Fruit fly (Drosophila melanogaster) whole organism, embryonic: Measurements from ENCODE around the gene GstD10.

Source experiments
- CG11247 ChIP-seq: fragments of 200-800 bp; sonication (Bioruptor generic); IDR thresholded peaks from 2 replicates; pipeline ENCODE4 v1.3.6; 2022; ENCODE audit warnings: missing biosample characterization, missing genetic modification characterization
- CG14965 ChIP-seq: fragments of 200-800 bp; sonication (Bioruptor generic); optimal IDR thresholded peaks from 2 replicates; lab custom pipeline; 2016; ENCODE audit warnings: missing biosample characterization, missing genetic modification characterization, borderline replicate concordance
- CG1647 ChIP-seq: fragments of 200-800 bp; sonication (Bioruptor generic); optimal IDR thresholded peaks from 3 replicates; lab custom pipeline; 2016; ENCODE audit warnings: missing biosample characterization, missing genetic modification characterization
- CG17802 ChIP-seq: fragments of 200-800 bp; sonication (Bioruptor generic); optimal IDR thresholded peaks from 2 replicates; lab custom pipeline; 2018; ENCODE audit warnings: missing biosample characterization, mild to moderate bottlenecking, missing genetic modification characterization, moderate library complexity
- CG2199 ChIP-seq: fragments of 200-800 bp; sonication (Bioruptor generic); IDR thresholded peaks from 3 replicates; pipeline ENCODE4 v1.3.6; 2022; ENCODE audit warnings: missing biosample characterization, missing genetic modification characterization
- CG3726 ChIP-seq: fragments of 200-800 bp; sonication (Bioruptor generic); IDR thresholded peaks from 3 replicates; pipeline ENCODE4, ENCODE4 v1.3.6; 2022; ENCODE audit warnings: missing biosample characterization, missing genetic modification characterization
- CG7357 ChIP-seq: fragments of 200-800 bp; sonication (Bioruptor generic); IDR thresholded peaks from 3 replicates; pipeline ENCODE4 v1.3.6; 2022; ENCODE audit warnings: missing biosample characterization, missing genetic modification characterization
- CG7372 ChIP-seq: fragments of 200-800 bp; sonication (Bioruptor generic); IDR thresholded peaks from 2 replicates; pipeline ENCODE4 v1.3.6; 2022; ENCODE audit warnings: missing biosample characterization, missing genetic modification characterization
- CG8290 ChIP-seq, 3 experiments: fragments of 200-800 bp; sonication (Bioruptor generic); optimal IDR thresholded peaks; 2 replicates each; lab custom pipeline; 2016 to 2019; ENCODE audit warnings: missing biosample characterization in 3 of 3, missing genetic modification characterization in 3 of 3, mild to moderate bottlenecking in 2 of 3, moderate library complexity in 1 of 3
- CG8359 ChIP-seq: fragments of 200-800 bp; sonication (Bioruptor generic); optimal IDR thresholded peaks from 2 replicates; lab custom pipeline; 2017; ENCODE audit warnings: missing biosample characterization, mild to moderate bottlenecking, missing genetic modification characterization, borderline replicate concordance
- CG9932 ChIP-seq: fragments of 200-800 bp; sonication (Bioruptor generic); IDR thresholded peaks from 2 replicates; pipeline ENCODE4 v1.3.6; 2022; ENCODE audit warnings: missing biosample characterization, missing genetic modification characterization
- CTCF ChIP-seq: fragments of 200-800 bp; sonication (Bioruptor generic); optimal IDR thresholded peaks from 2 replicates; lab custom pipeline; 2017; ENCODE audit warnings: missing biosample characterization, mild to moderate bottlenecking, missing genetic modification characterization, moderate library complexity
- Dp ChIP-seq: fragments of 200-800 bp; sonication (Bioruptor generic); optimal IDR thresholded peaks from 2 replicates; lab custom pipeline; 2018; ENCODE audit warnings: missing biosample characterization, mild to moderate bottlenecking, missing genetic modification characterization, moderate library complexity
- Dref ChIP-seq: fragments of 200-800 bp; sonication (Bioruptor generic); IDR thresholded peaks from 2 replicates; pipeline ENCODE4 v1.3.6; 2022; ENCODE audit warnings: missing biosample characterization, missing genetic modification characterization
- Ets65A ChIP-seq: fragments of 200-800 bp; sonication (Bioruptor generic); peaks from one replicate; lab custom pipeline; 2016; ENCODE audit warnings: missing biosample characterization, missing genetic modification characterization
- Hr3 ChIP-seq: fragments of 200-800 bp; sonication (Bioruptor generic); optimal IDR thresholded peaks from 3 replicates; lab custom pipeline; 2016; ENCODE audit warnings: missing biosample characterization, missing genetic modification characterization
- Neu2 ChIP-seq: fragments of 200-800 bp; sonication (Bioruptor generic); optimal IDR thresholded peaks from 3 replicates; lab custom pipeline; 2016; ENCODE audit warnings: missing biosample characterization, missing genetic modification characterization, borderline replicate concordance
- Side ChIP-seq: fragments of 200-800 bp; sonication (Bioruptor generic); optimal IDR thresholded peaks from 2 replicates; lab custom pipeline; 2016; ENCODE audit warnings: missing biosample characterization, missing genetic modification characterization
- Sin3A ChIP-seq: fragments of >200 bp; optimal IDR thresholded peaks from 2 replicates; lab custom pipeline; 2018
- Xrp1 ChIP-seq: fragments of 200-800 bp; sonication (Bioruptor generic); IDR thresholded peaks from 2 replicates; pipeline ENCODE4 v1.3.6; 2022; ENCODE audit warnings: missing biosample characterization, missing genetic modification characterization
- ac ChIP-seq: fragments of 200-800 bp; sonication (Bioruptor generic); optimal IDR thresholded peaks from 3 replicates; lab custom pipeline; 2017; ENCODE audit warnings: missing biosample characterization, mild to moderate bottlenecking, missing genetic modification characterization
- amos ChIP-seq: fragments of 200-800 bp; sonication (Bioruptor generic); IDR thresholded peaks from 2 replicates; pipeline ENCODE4 v1.3.6; 2022; ENCODE audit warnings: missing biosample characterization, missing genetic modification characterization; ENCODE audit not compliant: partially characterized antibody
- ase ChIP-seq: fragments of 200-800 bp; sonication (Bioruptor generic); IDR thresholded peaks from 3 replicates; pipeline ENCODE4 v1.3.6; 2022; ENCODE audit warnings: missing biosample characterization, missing genetic modification characterization
- croc ChIP-seq: fragments of 200-800 bp; sonication (Bioruptor generic); conservative IDR thresholded peaks from 3 replicates; pipeline ENCODE4 v1.3.6; 2022; ENCODE audit warnings: missing biosample characterization, missing genetic modification characterization
- danr ChIP-seq: fragments of 200-800 bp; sonication (Bioruptor generic); IDR thresholded peaks from 2 replicates; pipeline ENCODE4 v1.3.6; 2022; ENCODE audit warnings: missing biosample characterization, missing genetic modification characterization
- fu2 ChIP-seq: fragments of 200-800 bp; sonication (Bioruptor generic); optimal IDR thresholded peaks from 2 replicates; lab custom pipeline; 2016; ENCODE audit warnings: missing biosample characterization, missing genetic modification characterization
- gfzf ChIP-seq: fragments of 200-800 bp; sonication (Bioruptor generic); optimal IDR thresholded peaks from 2 replicates; lab custom pipeline; 2016; ENCODE audit warnings: missing biosample characterization, mild to moderate bottlenecking, missing genetic modification characterization, moderate library complexity
- maf-S ChIP-seq: fragments of 200-800 bp; sonication (Bioruptor generic); optimal IDR thresholded peaks from 2 replicates; lab custom pipeline; 2016; ENCODE audit warnings: missing biosample characterization, missing genetic modification characterization
- pb ChIP-seq: fragments of 200-800 bp; sonication (Bioruptor generic); optimal IDR thresholded peaks from 3 replicates; lab custom pipeline; 2016; ENCODE audit warnings: missing biosample characterization, missing genetic modification characterization
- peb ChIP-seq: fragments of 200-800 bp; sonication (Bioruptor generic); IDR thresholded peaks from 2 replicates; pipeline ENCODE4 v1.3.6; 2022; ENCODE audit warnings: missing biosample characterization, missing genetic modification characterization
- sisA ChIP-seq: fragments of 200-800 bp; sonication (Bioruptor generic); IDR thresholded peaks from 2 replicates; pipeline ENCODE4 v1.3.6; 2022; ENCODE audit warnings: missing biosample characterization, missing genetic modification characterization
- slp2 ChIP-seq: fragments of 200-800 bp; sonication (Bioruptor generic); optimal IDR thresholded peaks from 2 replicates; lab custom pipeline; 2016; ENCODE audit warnings: missing biosample characterization, missing genetic modification characterization
- stwl ChIP-seq: fragments of 200-800 bp; sonication (Bioruptor generic); optimal IDR thresholded peaks from 3 replicates; lab custom pipeline; 2018; ENCODE audit warnings: missing biosample characterization, mild to moderate bottlenecking, missing genetic modification characterization, moderate library complexity
- tup ChIP-seq: fragments of 200-800 bp; sonication (Bioruptor generic); optimal IDR thresholded peaks from 2 replicates; lab custom pipeline; 2016; ENCODE audit warnings: missing biosample characterization, mild to moderate bottlenecking, missing genetic modification characterization, moderate library complexity
- usp ChIP-seq: fragments of >200 bp; optimal IDR thresholded peaks from 2 replicates; lab custom pipeline; 2017; ENCODE audit warnings: missing biosample characterization, missing genetic modification characterization
- wdn ChIP-seq: fragments of 200-800 bp; sonication (Bioruptor generic); IDR thresholded peaks from 2 replicates; pipeline ENCODE4 v1.3.6; 2022; ENCODE audit warnings: missing biosample characterization, missing genetic modification characterization
- zfh2 ChIP-seq: fragments of 200-800 bp; sonication (Bioruptor generic); optimal IDR thresholded peaks from 2 replicates; lab custom pipeline; 2016; ENCODE audit warnings: missing biosample characterization, missing genetic modification characterization

The GstD10 gene

DNA sequence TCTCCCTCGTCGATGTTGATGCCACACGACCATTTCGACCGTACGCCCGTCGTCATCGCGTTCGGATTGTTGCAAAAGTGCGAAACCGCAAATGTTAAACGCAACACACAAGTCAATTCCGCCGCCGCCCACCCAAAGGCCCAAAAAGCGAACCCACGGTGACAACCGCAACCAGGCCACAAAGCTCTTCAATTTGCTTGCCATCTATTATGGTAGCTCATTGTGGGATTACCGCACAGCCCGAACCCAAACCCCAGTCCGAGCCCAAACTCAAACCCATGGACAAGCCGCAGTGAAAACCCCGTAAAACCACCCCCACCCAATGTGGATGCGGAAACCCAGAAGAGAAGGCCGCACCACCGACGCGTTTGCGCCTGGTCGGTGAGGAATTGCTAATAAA lies 35.7 kb downstream of the GstD10 start (continued):
- no peak for TF ChIP-seq CG2199 (GFP tag; lab: Robert Waterston, UW)
- TF ChIP-seq zfh2 (GFP tag; lab: Kevin White, UChicago): no peak
- TF ChIP-seq amos (GFP tag; lab: Robert Waterston, UW): no peak
- peak; percentile 47 for TF ChIP-seq Ets65A (GFP tag; lab: Kevin White, UChicago)
- no peak for TF ChIP-seq pb (GFP tag; lab: Kevin White, UChicago)
- TF ChIP-seq croc (GFP tag; lab: Robert Waterston, UW): no peak
- no peak for TF ChIP-seq usp
- no peak for TF ChIP-seq Xrp1 (GFP tag; lab: Robert Waterston, UW)
- no peak for TF ChIP-seq CG17802 (tag; lab: Kevin White, UChicago)
- TF ChIP-seq ac (GFP tag; lab: Kevin White, UChicago): no peak
- no peak for TF ChIP-seq Dref (GFP tag; lab: Robert Waterston, UW)
- TF ChIP-seq CG7372 (GFP tag; lab: Robert Waterston, UW): no peak

DNA sequence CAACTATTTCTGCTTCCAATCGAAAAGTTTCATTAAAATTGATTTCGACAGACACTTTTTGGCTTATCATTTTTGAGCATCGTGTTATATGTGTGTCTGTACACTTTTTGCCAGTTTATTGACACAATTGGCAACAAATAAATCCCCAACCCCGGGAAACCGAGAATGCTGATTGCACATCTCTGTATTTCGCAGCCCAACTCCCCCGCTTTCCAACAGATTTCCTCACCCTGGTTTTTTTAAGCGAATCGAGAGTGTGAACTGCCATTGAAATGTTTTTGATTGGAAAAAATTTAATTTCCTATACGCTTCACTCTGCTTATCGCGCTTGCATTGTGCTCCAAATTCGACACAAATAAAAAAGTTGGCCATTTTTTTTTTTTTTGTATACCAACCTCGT lies 38.7 kb downstream of the GstD10 start:
- TF ChIP-seq ase (GFP tag; lab: Robert Waterston, UW) (no peak), CTCF (no peak), CG11247 (GFP tag; lab: Robert Waterston, UW) (no peak), danr (GFP tag; lab: Robert Waterston, UW) (no peak), peb (GFP tag; lab: Robert Waterston, UW) (no peak), CG8290 (GFP tag; optimal IDR thresholded peaks at IDR 0.05; lab: Kevin White, UChicago) (no peak), CG8290 (tag; optimal IDR thresholded peaks at IDR 0.05; lab: Kevin White, UChicago) (no peak), CG3726 (GFP tag; lab: Robert Waterston, UW) (no peak), slp2 (GFP tag; lab: Kevin White, UChicago) (no peak), Sin3A (no peak)

DNA sequence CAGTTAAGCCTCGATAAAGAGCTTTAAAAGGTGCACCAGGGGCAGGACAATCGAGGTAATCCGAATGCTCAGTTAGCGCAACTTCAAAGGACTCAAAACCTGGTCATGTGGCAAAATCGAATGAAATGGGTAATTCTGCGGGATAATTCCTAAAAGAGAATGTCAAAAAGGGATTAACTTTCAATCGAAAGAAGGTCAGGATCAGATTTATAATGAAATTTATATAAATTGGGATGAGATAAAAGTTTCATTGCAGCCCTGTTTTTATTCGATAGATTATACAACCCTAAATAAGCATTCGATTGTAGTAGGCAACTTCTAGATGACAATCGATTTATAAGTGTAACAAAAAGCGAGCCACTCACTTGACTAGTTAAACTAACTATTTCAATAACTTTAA lies 42.3 kb downstream of the GstD10 start, which contains the start of gene CG10013:
CG10013 (plus strand) TSS at position 301 of the 400 bp plus-strand sequence.
- no peak for TF ChIP-seq CG7357 (GFP tag; lab: Robert Waterston, UW)
- peak; percentile 23 for TF ChIP-seq stwl (tag; lab: Kevin White, UChicago)
- no peak for TF ChIP-seq Neu2 (GFP tag; lab: Kevin White, UChicago)
- TF ChIP-seq gfzf (GFP tag; lab: Kevin White, UChicago): no peak
- no peak for TF ChIP-seq maf-S (GFP tag; lab: Kevin White, UChicago)

DNA sequence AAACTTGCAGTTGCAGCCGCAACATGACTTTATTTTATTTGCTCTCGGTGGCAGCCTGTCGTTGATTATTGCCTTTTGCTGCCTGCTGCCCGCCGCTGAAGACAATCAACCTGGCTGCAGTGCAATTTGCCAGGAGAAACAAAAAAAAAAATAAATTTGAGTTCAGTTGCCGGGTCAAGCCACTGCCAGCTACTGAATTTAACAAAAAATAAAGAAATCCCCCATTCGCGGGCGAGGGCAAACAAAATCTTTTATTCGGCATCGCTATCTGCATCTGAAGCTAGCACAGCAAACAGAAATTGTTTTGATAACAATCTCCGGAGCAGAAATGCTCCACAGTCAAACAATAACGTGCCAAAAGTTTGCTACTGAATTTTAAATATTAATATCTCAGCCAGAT lies 48.2 kb downstream of the GstD10 start:
- TF ChIP-seq Dp (GFP tag; lab: Kevin White, UChicago) (no peak), CG14965 (no peak), Side (GFP tag; lab: Kevin White, UChicago) (no peak), CG9932 (GFP tag; lab: Robert Waterston, UW) (no peak), stwl (tag; lab: Kevin White, UChicago) (no peak), CG8359 (GFP tag; lab: Kevin White, UChicago) (no peak), sisA (GFP tag; lab: Robert Waterston, UW) (no peak), CG1647 (GFP tag; lab: Kevin White, UChicago) (no peak), Hr3 (no peak), wdn (no peak), fu2 (no peak), tup (GFP tag; lab: Kevin White, UChicago) (no peak)
